Worm (Caenorhabditis elegans) whole organism, L3 larva: Measurements from ENCODE around the gene grl-23.

ENCODE experiments used
- R02D3.7 ChIP-seq: fragments of 150-350 bp; optimal IDR thresholded peaks from 2 replicates; lab custom pipeline; 2014; ENCODE audit warnings: missing biosample characterization, missing genetic modification characterization
- ama-1 ChIP-seq: fragments of 150-350 bp; optimal IDR thresholded peaks from 2 replicates; lab custom pipeline; 2018
- ceh-16 ChIP-seq: sonication (generic microtip); optimal IDR thresholded peaks from 2 replicates; lab custom pipeline; 2017; ENCODE audit warnings: missing biosample characterization, missing genetic modification characterization
- ceh-82 ChIP-seq: fragments of 150-350 bp; optimal IDR thresholded peaks from 2 replicates; lab custom pipeline; 2014; ENCODE audit warnings: missing biosample characterization, missing genetic modification characterization
- daf-12 ChIP-seq: fragments of 150-350 bp; optimal IDR thresholded peaks from 2 replicates; lab custom pipeline; 2014; ENCODE audit warnings: missing biosample characterization, missing genetic modification reagents, missing genetic modification characterization
- egl-27 ChIP-seq: sonication (generic microtip); optimal IDR thresholded peaks from 4 replicates; lab custom pipeline; 2017; ENCODE audit warnings: missing biosample characterization, missing genetic modification reagents, missing genetic modification characterization
- egl-5 ChIP-seq: fragments of 150-350 bp; optimal IDR thresholded peaks from 2 replicates; lab custom pipeline; 2017; ENCODE audit warnings: missing biosample characterization, missing genetic modification reagents, missing genetic modification characterization, inconsistent platforms
- elt-1 ChIP-seq: fragments of 150-350 bp; optimal IDR thresholded peaks from 2 replicates; lab custom pipeline; 2014; ENCODE audit warnings: missing biosample characterization, missing genetic modification characterization
- elt-2 ChIP-seq: sonication (generic microtip); optimal IDR thresholded peaks from 2 replicates; lab custom pipeline; 2016; ENCODE audit warnings: missing genetic modification reagents, mild to moderate bottlenecking, missing genetic modification characterization, missing compliant biosample characterization
- elt-3 ChIP-seq, 3 experiments: fragments of 150-350 bp in 1 of 3; sonication (generic microtip) in 2 of 3; optimal IDR thresholded peaks; 2 replicates in 2 of 3; 4 replicates in 1 of 3; lab custom pipeline; 2014 to 2017; ENCODE audit warnings: missing biosample characterization in 3 of 3, missing genetic modification characterization in 3 of 3
- fos-1 ChIP-seq: fragments of 150-350 bp; optimal IDR thresholded peaks from 2 replicates; lab custom pipeline; 2014; ENCODE audit warnings: missing biosample characterization, missing genetic modification characterization
- hmg-11 ChIP-seq: sonication (generic microtip); optimal IDR thresholded peaks from 2 replicates; lab custom pipeline; 2016; ENCODE audit warnings: missing genetic modification characterization, missing compliant biosample characterization
- jun-1 ChIP-seq: fragments of 150-350 bp; optimal IDR thresholded peaks from 2 replicates; lab custom pipeline; 2014; ENCODE audit warnings: missing biosample characterization, missing genetic modification reagents, missing genetic modification characterization
- lin-15B ChIP-seq: fragments of 150-350 bp; optimal IDR thresholded peaks from 2 replicates; lab custom pipeline; 2014; ENCODE audit warnings: missing biosample characterization, missing genetic modification characterization
- lin-39 ChIP-seq: fragments of 150-350 bp; optimal IDR thresholded peaks from 2 replicates; lab custom pipeline; 2018; ENCODE audit warnings: missing biosample characterization, missing genetic modification reagents, missing genetic modification characterization
- lsy-12 ChIP-seq: sonication (generic microtip); optimal IDR thresholded peaks from 2 replicates; lab custom pipeline; 2016; ENCODE audit warnings: mild to moderate bottlenecking, missing genetic modification characterization, missing compliant biosample characterization
- mdl-1 ChIP-seq: fragments of 150-350 bp; optimal IDR thresholded peaks from 2 replicates; lab custom pipeline; 2014; ENCODE audit warnings: missing biosample characterization, missing genetic modification characterization
- mml-1 ChIP-seq: fragments of 150-350 bp; sonication (generic microtip); optimal IDR thresholded peaks from 3 replicates; lab custom pipeline; 2014; ENCODE audit warnings: missing biosample characterization, missing genetic modification characterization
- nfya-1 ChIP-seq: sonication (generic microtip); optimal IDR thresholded peaks from 2 replicates; lab custom pipeline; 2017; ENCODE audit warnings: missing genetic modification characterization, mild to moderate bottlenecking, missing compliant biosample characterization, antibody characterized with exemption, moderate library complexity; ENCODE audit not compliant: insufficient read depth
- nhr-23 ChIP-seq: fragments of 150-350 bp; optimal IDR thresholded peaks from 2 replicates; lab custom pipeline; 2014; ENCODE audit warnings: missing biosample characterization, missing genetic modification reagents, missing genetic modification characterization
- nhr-25 ChIP-seq: sonication (generic microtip); optimal IDR thresholded peaks from 2 replicates; lab custom pipeline; 2017; ENCODE audit warnings: missing biosample characterization, missing genetic modification characterization
- nhr-43 ChIP-seq: sonication (generic microtip); optimal IDR thresholded peaks from 2 replicates; lab custom pipeline; 2016; ENCODE audit warnings: mild to moderate bottlenecking, missing genetic modification characterization, missing compliant biosample characterization; ENCODE audit not compliant: poor library complexity, severe bottlenecking
- nhr-67 ChIP-seq: fragments of 150-350 bp; optimal IDR thresholded peaks from 2 replicates; lab custom pipeline; 2014; ENCODE audit warnings: missing biosample characterization, missing genetic modification characterization
- nhr-76 ChIP-seq: fragments of 150-350 bp; sonication (generic microtip); optimal IDR thresholded peaks from 5 replicates; lab custom pipeline; 2014; ENCODE audit warnings: missing biosample characterization, missing genetic modification characterization
- nhr-77 ChIP-seq: fragments of 150-350 bp; optimal IDR thresholded peaks from 2 replicates; lab custom pipeline; 2014; ENCODE audit warnings: missing biosample characterization, missing genetic modification characterization
- pha-4 ChIP-seq: fragments of 150-350 bp; optimal IDR thresholded peaks from 2 replicates; lab custom pipeline; 2014; ENCODE audit warnings: missing biosample characterization, missing genetic modification reagents, missing genetic modification characterization
- pqm-1 ChIP-seq: fragments of 150-350 bp; optimal IDR thresholded peaks from 2 replicates; lab custom pipeline; 2017; ENCODE audit warnings: missing biosample characterization, missing genetic modification characterization, inconsistent platforms
- snpc-4 ChIP-seq: fragments of 150-350 bp; optimal IDR thresholded peaks from 2 replicates; lab custom pipeline; 2014; ENCODE audit warnings: missing biosample characterization, missing genetic modification characterization
- tbx-2 ChIP-seq: sonication (generic microtip); optimal IDR thresholded peaks from 2 replicates; lab custom pipeline; 2016; ENCODE audit warnings: mild to moderate bottlenecking, missing genetic modification characterization, missing compliant biosample characterization
- unc-62 ChIP-seq: fragments of 150-350 bp; sonication (generic microtip); optimal IDR thresholded peaks from 4 replicates; lab custom pipeline; 2014; ENCODE audit warnings: missing biosample characterization, missing genetic modification reagents, missing genetic modification characterization
- ztf-11 ChIP-seq: fragments of 150-350 bp; optimal IDR thresholded peaks from 2 replicates; lab custom pipeline; 2014; ENCODE audit warnings: missing biosample characterization, missing genetic modification characterization

grl-23 gene

ce11 chrV:12542683-12543319 lies 33.9 kb downstream of the grl-23 start:
- TF ChIP-seq nhr-23 (tag; lab: Kevin White, UChicago) (peak; percentile 81), nfya-1 (tag; lab: Kevin White, UChicago) (peak; percentile 18), tbx-2 (tag; lab: Kevin White, UChicago) (peak; percentile 56), fos-1 (tag; lab: Kevin White, UChicago) (peak; percentile 61), ceh-16 (tag; lab: Kevin White, UChicago) (no peak), jun-1 (tag; lab: Kevin White, UChicago) (peak; percentile 20), nhr-77 (no peak), unc-62 (GFP tag; lab: Kevin White, UChicago) (peak; percentile 7), lin-15B (tag; lab: Kevin White, UChicago) (no peak), lsy-12 (tag; lab: Kevin White, UChicago) (peak; percentile 62), ama-1 (lab: Kevin White, UChicago) (peak; percentile 20), nhr-43 (tag; lab: Kevin White, UChicago) (peak; percentile 76), elt-2 (tag; lab: Kevin White, UChicago) (no peak), nhr-25 (tag; lab: Kevin White, UChicago) (peak; percentile 78), ceh-82 (peak; percentile 1)

ce11 chrV:12541207-12541606 lies 35.5 kb downstream of the grl-23 start:
- no peak for TF ChIP-seq egl-5 (tag; lab: Kevin White, UChicago)

ce11 chrV:12540739-12541138 lies 36.0 kb downstream of the grl-23 start, which contains the start of gene F45D3.2:
Gene F45D3.2 (plus strand): TSS chrV:12541039.
- no peak for TF ChIP-seq ceh-82

ce11 chrV:12540018-12540417 lies 36.7 kb downstream of the grl-23 start:
- TF ChIP-seq jun-1 (tag; lab: Kevin White, UChicago) (no peak), unc-62 (GFP tag; lab: Kevin White, UChicago) (peak; percentile 88), elt-3 (tag; optimal IDR thresholded peaks at IDR 0.05; lab: Kevin White, UChicago) (no peak), pqm-1 (no peak), ztf-11 (tag; lab: Kevin White, UChicago) (no peak), daf-12 (tag; lab: Kevin White, UChicago) (peak; percentile 37), pha-4 (no peak), lin-39 (tag; lab: Kevin White, UChicago) (no peak), elt-2 (tag; lab: Kevin White, UChicago) (peak; percentile 5), mdl-1 (tag; lab: Kevin White, UChicago) (no peak), nhr-67 (tag; lab: Kevin White, UChicago) (no peak), snpc-4 (no peak), nfya-1 (tag; lab: Kevin White, UChicago) (peak; percentile 45), nhr-23 (tag; lab: Kevin White, UChicago) (peak; percentile 25), R02D3.7 (tag; lab: Kevin White, UChicago) (no peak), lsy-12 (tag; lab: Kevin White, UChicago) (no peak), lin-15B (tag; lab: Kevin White, UChicago) (no peak)

DNA sequence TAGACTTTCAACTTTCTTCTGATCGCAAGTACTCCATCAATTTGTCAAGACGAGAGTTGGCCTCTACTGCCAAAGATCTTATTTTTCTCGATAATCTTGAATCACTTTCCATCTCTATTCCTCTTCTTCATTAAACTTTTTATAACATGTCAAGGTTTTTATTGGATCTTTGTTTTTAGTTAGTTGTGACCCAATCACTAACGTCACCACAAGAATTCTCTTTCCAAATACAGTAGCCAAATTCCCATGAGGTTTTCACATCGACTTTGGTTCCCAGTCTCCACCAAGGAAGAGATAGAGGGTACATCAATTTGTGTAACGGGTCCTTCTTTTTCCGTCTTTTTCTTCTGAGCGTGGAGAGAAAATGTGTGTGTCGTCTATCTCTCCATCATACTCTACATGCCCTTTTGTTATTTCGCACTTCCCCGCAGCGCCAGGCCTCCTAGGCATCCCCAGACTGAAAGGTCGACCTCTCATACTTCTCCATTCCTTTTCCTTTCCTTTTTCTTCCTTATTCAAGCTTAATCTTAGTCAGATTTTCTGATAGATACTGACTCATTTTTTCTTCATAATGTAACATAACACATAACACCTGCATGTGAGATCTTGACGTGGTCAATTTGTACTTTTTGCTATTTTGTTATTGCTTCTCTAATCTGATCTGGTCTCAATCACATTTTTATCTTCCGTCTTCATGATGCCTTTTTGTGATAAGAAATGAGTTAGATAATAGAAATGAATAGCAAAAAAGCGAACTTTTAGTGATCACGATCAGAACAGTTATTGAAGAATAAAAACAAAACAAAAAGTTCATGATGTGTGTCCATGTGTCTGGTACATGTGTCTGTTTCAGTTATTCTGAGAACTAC lies 37.5 kb downstream of the grl-23 start:
- TF ChIP-seq hmg-11 (tag; lab: Kevin White, UChicago) (peak; percentile 24), R02D3.7 (tag; lab: Kevin White, UChicago) (no peak), egl-27 (tag; lab: Kevin White, UChicago) (no peak), elt-1 (tag; lab: Kevin White, UChicago) (peak; percentile 95), elt-3 (tag; optimal IDR thresholded peaks at IDR 0.05; lab: Kevin White, UChicago) (no peak), unc-62 (GFP tag; lab: Kevin White, UChicago) (no peak), mml-1 (tag; lab: Kevin White, UChicago) (no peak), nhr-25 (tag; lab: Kevin White, UChicago) (peak; percentile 27), nhr-76 (tag; lab: Kevin White, UChicago) (no peak), lin-39 (tag; lab: Kevin White, UChicago) (peak; percentile 3), nfya-1 (tag; lab: Kevin White, UChicago) (peak; percentile 39)
